Worm (Caenorhabditis elegans): Measurements from ENCODE around the gene srh-134.
A peak's percentile ranks its signal among the peaks of the same experiment; 100 is the strongest.
"Not testable (repeated sequence)": the region's sequence is repeated elsewhere in the genome, so short reads cannot be mapped to it uniquely, and the experiment has no call there.

The srh-134 gene

ce11 chrV:18022179-18022578, 5.1 kb upstream of the srh-134 start, which contains the start of gene prp-6 (continued):
- no peak for TF ChIP-seq Y53G8AR.9 (GFP tag; conservative IDR thresholded peaks at IDR 0.05)
- no peak for TF ChIP-seq nhr-80 (tag; optimal IDR thresholded peaks at IDR 0.05)
- TF ChIP-seq atf-7 (tag; optimal IDR thresholded peaks at IDR 0.05): no peak
- no peak for TF ChIP-seq mxl-1 (tag; optimal IDR thresholded peaks at IDR 0.05)
- TF ChIP-seq hsf-1 (GFP tag; IDR thresholded peaks at IDR 0.05): no peak
- no peak for TF ChIP-seq ztf-25 (GFP tag; IDR thresholded peaks at IDR 0.05)
- no peak for TF ChIP-seq ztf-3 (GFP tag; optimal IDR thresholded peaks at IDR 0.05)

- no peak for TF ChIP-seq efl-1 (GFP tag; optimal IDR thresholded peaks at IDR 0.05)
- TF ChIP-seq mcd-1 (GFP tag; IDR thresholded peaks at IDR 0.05): peak; percentile 80
Measured at ce11 chrV:18021464-18021863, 4.3 kb upstream of the srh-134 start.

- TF ChIP-seq dpff-1 (tag; optimal IDR thresholded peaks at IDR 0.05) (no peak), lin-40 (tag; optimal IDR thresholded peaks at IDR 0.05) (no peak), F39B2.1 (GFP tag; IDR thresholded peaks at IDR 0.05) (no peak), ceh-40 (GFP tag; IDR thresholded peaks at IDR 0.05) (no peak), D2030.7 (GFP tag; IDR thresholded peaks at IDR 0.05) (no peak), ama-1 (optimal IDR thresholded peaks at IDR 0.05) (no peak), ama-1 (GFP tag; optimal IDR thresholded peaks at IDR 0.05) (no peak), snpc-3.4 (tag; optimal IDR thresholded peaks at IDR 0.05) (no peak), xnd-1 (tag; optimal IDR thresholded peaks at IDR 0.05) (no peak), ztf-28 (GFP tag; IDR thresholded peaks at IDR 0.05) (no peak), snpc-1.1 (tag; optimal IDR thresholded peaks at IDR 0.05; ENCODE audit: insufficient read depth) (no peak), madf-10 (tag; optimal IDR thresholded peaks at IDR 0.05) (no peak), F23B12.7 (tag; optimal IDR thresholded peaks at IDR 0.05; ENCODE audit: insufficient read depth) (no peak)
Measured at ce11 chrV:18014116-18014515, 3.0 kb downstream of the srh-134 start, which contains the start of gene srh-133. Gene srh-133, minus strand, starts transcription at chrV:18014216.

DNA sequence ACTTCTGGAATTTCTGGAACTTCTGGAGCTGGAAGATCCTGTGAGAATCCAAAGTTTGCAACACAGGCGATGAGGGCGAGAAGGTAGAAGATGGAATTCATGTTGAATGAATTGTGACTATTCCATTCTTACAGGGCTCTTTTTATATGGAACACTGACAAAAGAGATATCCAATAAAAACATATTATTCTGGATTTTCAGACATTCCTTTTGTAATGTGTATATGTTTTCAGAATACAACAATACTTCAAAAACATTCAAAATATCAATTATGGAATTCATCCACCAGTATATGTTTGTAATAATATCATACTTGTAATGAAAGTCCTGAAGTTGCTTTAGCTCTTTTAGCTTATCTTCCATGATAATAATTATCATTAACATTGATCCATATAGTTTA, 6.4 kb downstream of the srh-134 start, which contains the start of gene Y59A8B.26:
Gene Y59A8B.26, minus strand, starts transcription at position 101 of the 400 bp plus-strand sequence.
- not testable (repeated sequence) for TF ChIP-seq lin-54 (GFP tag; optimal IDR thresholded peaks at IDR 0.05); F57A8.1 (GFP tag; optimal IDR thresholded peaks at IDR 0.05); nhr-120 (GFP tag; IDR thresholded peaks at IDR 0.05)

DNA sequence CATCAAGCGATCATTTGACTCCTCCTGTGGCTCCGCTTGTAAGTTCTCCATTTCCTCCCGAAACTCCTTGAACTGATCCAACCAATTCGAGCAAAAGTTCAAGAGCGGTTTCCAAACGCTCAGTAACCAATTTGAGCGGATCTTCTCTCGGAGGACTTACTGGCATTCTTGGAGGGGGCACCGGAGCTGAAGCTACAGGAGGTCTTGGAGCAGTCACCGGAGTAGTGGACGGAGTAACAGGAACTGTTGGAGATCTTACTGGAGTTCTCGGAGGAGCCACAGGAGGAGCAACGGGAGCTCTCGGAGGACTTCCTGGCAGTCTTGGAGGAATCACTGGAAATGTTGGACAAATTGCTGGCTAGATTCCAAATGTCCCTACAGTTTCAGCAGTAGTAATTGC, 8.4 kb downstream of the srh-134 start:
- no peak for TF ChIP-seq ztf-28 (GFP tag; IDR thresholded peaks at IDR 0.05)
- no peak for TF ChIP-seq nhr-120 (GFP tag; IDR thresholded peaks at IDR 0.05)
- no peak for TF ChIP-seq F33H1.4 (GFP tag; IDR thresholded peaks at IDR 0.05)
- TF ChIP-seq zfh-2 (GFP tag; conservative IDR thresholded peaks at IDR 0.05): peak; percentile 54; the same call in 1 of the 2 replicates
- no peak for TF ChIP-seq ceh-79 (tag; optimal IDR thresholded peaks at IDR 0.05)
- no peak for TF ChIP-seq fkh-3 (tag; optimal IDR thresholded peaks at IDR 0.05)

ce11 chrV:18006930-18007329, 10.2 kb downstream of the srh-134 start, which contains the start of gene Y59A8B.19:
Gene Y59A8B.19, plus strand, starts transcription at chrV:18007230.
- TF ChIP-seq hmg-1.2 (GFP tag; IDR thresholded peaks at IDR 0.05); aptf-2 (GFP tag; conservative IDR thresholded peaks at IDR 0.05); hrde-1 (tag; optimal IDR thresholded peaks at IDR 0.05; ENCODE audit: borderline replicate concordance): not testable (repeated sequence)
